Worm (Caenorhabditis elegans) whole organism, mixed stage, embryonic: Measurements from ENCODE around the gene egl-17.
A peak's percentile ranks its signal among the peaks of the same experiment; 100 is the strongest.

ENCODE experiments used
- ceh-83 ChIP-seq: fragments of 200-800 bp; sonication (Bioruptor generic); optimal IDR thresholded peaks from 2 replicates; lab custom pipeline; 2018; ENCODE audit warnings: mild to moderate bottlenecking, missing genetic modification characterization, missing compliant biosample characterization
- elt-3 ChIP-seq: fragments of 150-350 bp; optimal IDR thresholded peaks from 2 replicates; lab custom pipeline; 2014; ENCODE audit warnings: missing biosample characterization, missing genetic modification characterization
- lin-13 ChIP-seq: fragments of 150-350 bp; optimal IDR thresholded peaks from 2 replicates; lab custom pipeline; 2014; ENCODE audit warnings: missing biosample characterization, missing genetic modification characterization
- lsy-2 ChIP-seq: fragments of 150-350 bp; optimal IDR thresholded peaks from 2 replicates; lab custom pipeline; 2014; ENCODE audit warnings: missing biosample characterization, missing genetic modification characterization
- mep-1 ChIP-seq: fragments of 150-350 bp; optimal IDR thresholded peaks from 2 replicates; lab custom pipeline; 2017; ENCODE audit warnings: missing biosample characterization, missing genetic modification reagents, missing genetic modification characterization, inconsistent platforms
- nhr-237 ChIP-seq: fragments of 150-350 bp; optimal IDR thresholded peaks from 2 replicates; lab custom pipeline; 2014; ENCODE audit warnings: missing biosample characterization, missing genetic modification characterization
- nhr-76 ChIP-seq: sonication (generic microtip); optimal IDR thresholded peaks from 2 replicates; lab custom pipeline; 2017; ENCODE audit warnings: missing biosample characterization, missing genetic modification characterization
- pha-4 ChIP-seq: fragments of 150-350 bp; optimal IDR thresholded peaks from 2 replicates; lab custom pipeline; 2018; ENCODE audit warnings: missing biosample characterization, missing genetic modification reagents, missing genetic modification characterization
- snpc-4 ChIP-seq: fragments of 150-350 bp; optimal IDR thresholded peaks from 2 replicates; lab custom pipeline; 2014; ENCODE audit warnings: missing biosample characterization, missing genetic modification characterization
- sptf-1 ChIP-seq: sonication (generic microtip); optimal IDR thresholded peaks from 2 replicates; lab custom pipeline; 2017; ENCODE audit warnings: mild to moderate bottlenecking, missing genetic modification characterization, moderate library complexity, missing compliant biosample characterization
- unc-39 ChIP-seq: fragments of 150-350 bp; optimal IDR thresholded peaks from 2 replicates; lab custom pipeline; 2014; ENCODE audit warnings: missing biosample characterization, missing genetic modification characterization
- unc-62 ChIP-seq: fragments of 150-350 bp; optimal IDR thresholded peaks from 2 replicates; lab custom pipeline; 2014; ENCODE audit warnings: missing biosample characterization, missing genetic modification reagents, missing genetic modification characterization
- ztf-11 ChIP-seq: fragments of 150-350 bp; optimal IDR thresholded peaks from 2 replicates; lab custom pipeline; 2014; ENCODE audit warnings: missing biosample characterization, missing genetic modification characterization

- TF ChIP-seq pha-4: peak; percentile 49
- TF ChIP-seq snpc-4: no peak
- no peak for TF ChIP-seq unc-39
- TF ChIP-seq sptf-1 (tag; lab: Kevin White, UChicago): peak; percentile 18
- peak; percentile 82 for TF ChIP-seq unc-62 (GFP tag; lab: Kevin White, UChicago)
- TF ChIP-seq ceh-83 (GFP tag; lab: Kevin White, UChicago): no peak
- TF ChIP-seq elt-3 (tag; lab: Kevin White, UChicago): no peak
- no peak for TF ChIP-seq nhr-76 (tag; lab: Kevin White, UChicago)
- TF ChIP-seq nhr-237 (tag; lab: Kevin White, UChicago): peak; percentile 58
- peak; percentile 45 for TF ChIP-seq lsy-2 (tag; lab: Kevin White, UChicago)
- no peak for TF ChIP-seq ztf-11 (tag; lab: Kevin White, UChicago)
- TF ChIP-seq mep-1 (tag; lab: Kevin White, UChicago): peak; percentile 42
- peak; percentile 31 for TF ChIP-seq lin-13 (tag; lab: Kevin White, UChicago)
These were observed 46.2 kb downstream of the egl-17 start, which contains the start of gene F28C10.3 for ce11 chrX:535728-536127.
